Worm (Caenorhabditis elegans): ENCODE measurements around the gene nspe-1.

The nspe-1 gene

ce11 chrII:12606900-12607299 is 13.8 kb downstream of the nspe-1 start, which contains the start of gene Y38E10A.8 (continued):
- no peak for TF ChIP-seq ztf-26 (tag; optimal IDR thresholded peaks at IDR 0.05)

- no peak for TF ChIP-seq lsl-1 (GFP tag; optimal IDR thresholded peaks at IDR 0.05)
- no peak for TF ChIP-seq hrde-1 (tag; optimal IDR thresholded peaks at IDR 0.05; ENCODE audit: borderline replicate concordance)
- no peak for TF ChIP-seq tlf-1 (GFP tag; optimal IDR thresholded peaks at IDR 0.05)
- no peak for TF ChIP-seq nhr-27 (tag; optimal IDR thresholded peaks at IDR 0.05)
- no peak for TF ChIP-seq hlh-26 (GFP tag; conservative IDR thresholded peaks at IDR 0.05)
- no peak for TF ChIP-seq ztf-22 (GFP tag; optimal IDR thresholded peaks at IDR 0.05)
- no peak for TF ChIP-seq ceh-58 (GFP tag; IDR thresholded peaks at IDR 0.05)
- TF ChIP-seq tbx-9 (tag; optimal IDR thresholded peaks at IDR 0.05; ENCODE audit: borderline replicate concordance), result no peak
- no peak for TF ChIP-seq athp-1 (tag; optimal IDR thresholded peaks at IDR 0.05)
These were observed 14.6 kb downstream of the nspe-1 start for ce11 chrII:12606108-12606507.

- TF ChIP-seq ztf-28 (GFP tag; IDR thresholded peaks at IDR 0.05), result no peak
- TF ChIP-seq ekl-4 (GFP tag; IDR thresholded peaks at IDR 0.05), result no peak
- TF ChIP-seq ceh-100 (GFP tag; IDR thresholded peaks at IDR 0.05), result peak; percentile 37; the same call in 1 of the 2 replicates
- no peak for TF ChIP-seq snpc-1.1 (tag; optimal IDR thresholded peaks at IDR 0.05; ENCODE audit: insufficient read depth)
- TF ChIP-seq F10E7.11 (tag; optimal IDR thresholded peaks at IDR 0.05), result no peak
- no peak for TF ChIP-seq lin-40 (tag; optimal IDR thresholded peaks at IDR 0.05)
- no peak for TF ChIP-seq tlf-1 (GFP tag; optimal IDR thresholded peaks at IDR 0.05)
- no peak for TF ChIP-seq F55B11.4 (tag; optimal IDR thresholded peaks at IDR 0.05; ENCODE audit: borderline replicate concordance, insufficient read depth)
- no peak for TF ChIP-seq attf-6 (GFP tag; IDR thresholded peaks at IDR 0.05)
- no peak for TF ChIP-seq dpff-1 (tag; optimal IDR thresholded peaks at IDR 0.05)
- TF ChIP-seq Y53F4B.3 (GFP tag; IDR thresholded peaks at IDR 0.05), result no peak
- TF ChIP-seq attf-5 (GFP tag; optimal IDR thresholded peaks at IDR 0.05), result no peak
- TF ChIP-seq fkh-3 (tag; optimal IDR thresholded peaks at IDR 0.05), result no peak
- no peak for TF ChIP-seq Y95B8A.8 (GFP tag; IDR thresholded peaks at IDR 0.05)
- no peak for TF ChIP-seq tbp1 (GFP tag; optimal IDR thresholded peaks at IDR 0.05)
- no peak for TF ChIP-seq dox-1 (GFP tag; IDR thresholded peaks at IDR 0.05)
- TF ChIP-seq rec-8 (tag; optimal IDR thresholded peaks at IDR 0.05), result no peak
- no peak for TF ChIP-seq lin-35 (GFP tag; optimal IDR thresholded peaks at IDR 0.05)
- TF ChIP-seq ceh-27 (GFP tag; optimal IDR thresholded peaks at IDR 0.05), result no peak
- TF ChIP-seq aptf-3 (GFP tag; IDR thresholded peaks at IDR 0.05), result no peak
- TF ChIP-seq ztf-18 (tag; optimal IDR thresholded peaks at IDR 0.05), result no peak
- no peak for TF ChIP-seq ceh-40 (GFP tag; IDR thresholded peaks at IDR 0.05)
- no peak for TF ChIP-seq atf-7 (tag; optimal IDR thresholded peaks at IDR 0.05)
- no peak for TF ChIP-seq ama-1 (optimal IDR thresholded peaks at IDR 0.05)
- TF ChIP-seq ama-1 (GFP tag; optimal IDR thresholded peaks at IDR 0.05), result no peak
- TF ChIP-seq F23B12.7 (tag; optimal IDR thresholded peaks at IDR 0.05; ENCODE audit: insufficient read depth), result no peak
- no peak for TF ChIP-seq aptf-2 (GFP tag; conservative IDR thresholded peaks at IDR 0.05)
- no peak for TF ChIP-seq rpc-1 (optimal IDR thresholded peaks at IDR 0.05)
- TF ChIP-seq rpc-1 (tag; optimal IDR thresholded peaks at IDR 0.05), result no peak
- TF ChIP-seq die-1 (tag; optimal IDR thresholded peaks at IDR 0.05), result no peak
- no peak for TF ChIP-seq cebp-1 (GFP tag; IDR thresholded peaks at IDR 0.05)
- no peak for TF ChIP-seq cebp-1 (tag; optimal IDR thresholded peaks at IDR 0.05)
- no peak for TF ChIP-seq snpc-1.3 (tag; optimal IDR thresholded peaks at IDR 0.05; ENCODE audit: insufficient read depth)
- no peak for TF ChIP-seq let-607 (tag; optimal IDR thresholded peaks at IDR 0.05)
- no peak for TF ChIP-seq zfh-2 (GFP tag; conservative IDR thresholded peaks at IDR 0.05)
These were observed 16.7 kb downstream of the nspe-1 start, which contains the start of the genes ceh-100 and lips-15 for ce11 chrII:12603667-12604621. ceh-100 (minus strand) TSS chrII:12603680. lips-15 (plus strand) TSS chrII:12604386.

All from whole organism, young adult.